Fruit fly (Drosophila melanogaster) whole organism, adult: ENCODE data around the gene CG31538.

ENCODE experiments used
- CG11617 ChIP-seq: fragments of 200-800 bp; sonication (Bioruptor generic); optimal IDR thresholded peaks from 2 replicates; lab custom pipeline; 2017; ENCODE audit warnings: mild to moderate bottlenecking, missing biosample characterization, missing genetic modification reagents, missing genetic modification characterization
- CG12768 ChIP-seq: fragments of 200-800 bp; sonication (Bioruptor generic); optimal IDR thresholded peaks from 2 replicates; lab custom pipeline; 2017; ENCODE audit warnings: missing biosample characterization, missing genetic modification characterization, mild to moderate bottlenecking, moderate library complexity, missing genetic modification reagents
- CG14711 ChIP-seq: fragments of 200-800 bp; sonication (Bioruptor generic); optimal IDR thresholded peaks from 2 replicates; lab custom pipeline; 2018; ENCODE audit warnings: missing biosample characterization, mild to moderate bottlenecking, missing genetic modification characterization, moderate library complexity
- CG1620 ChIP-seq: fragments of 200-800 bp; sonication (Bioruptor generic); optimal IDR thresholded peaks from 2 replicates; lab custom pipeline; 2016; ENCODE audit warnings: missing biosample characterization, missing genetic modification characterization
- CG33017 ChIP-seq: fragments of 200-800 bp; sonication (Bioruptor generic); optimal IDR thresholded peaks from 2 replicates; lab custom pipeline; 2018; ENCODE audit warnings: missing biosample characterization, mild to moderate bottlenecking, missing genetic modification characterization, moderate library complexity
- CG5204 ChIP-seq: fragments of 200-800 bp; sonication (Bioruptor generic); optimal IDR thresholded peaks from 2 replicates; lab custom pipeline; 2016; ENCODE audit warnings: missing biosample characterization, missing genetic modification characterization
- CG7045 ChIP-seq: fragments of 200-800 bp; sonication (Bioruptor generic); optimal IDR thresholded peaks from 2 replicates; lab custom pipeline; 2017; ENCODE audit warnings: missing biosample characterization, mild to moderate bottlenecking, missing genetic modification characterization
- CG7101 ChIP-seq: fragments of 200-800 bp; sonication (Bioruptor generic); optimal IDR thresholded peaks from 2 replicates; lab custom pipeline; 2018; ENCODE audit warnings: missing biosample characterization, mild to moderate bottlenecking, missing genetic modification characterization, moderate library complexity
- Clk ChIP-seq: fragments of 200-800 bp; sonication (Bioruptor generic); optimal IDR thresholded peaks from 2 replicates; lab custom pipeline; 2017; ENCODE audit warnings: missing biosample characterization, missing genetic modification characterization
- Crg-1 ChIP-seq: fragments of 200-800 bp; sonication (Bioruptor generic); optimal IDR thresholded peaks from 2 replicates; lab custom pipeline; 2016; ENCODE audit warnings: missing biosample characterization, missing genetic modification characterization
- Hr96 ChIP-seq: fragments of 200-800 bp; sonication (Bioruptor generic); optimal IDR thresholded peaks from 2 replicates; lab custom pipeline; 2016; ENCODE audit warnings: missing biosample characterization, missing genetic modification characterization
- Mnt ChIP-seq: fragments of 200-800 bp; sonication (Bioruptor generic); optimal IDR thresholded peaks from 2 replicates; lab custom pipeline; 2016; ENCODE audit warnings: missing biosample characterization, mild to moderate bottlenecking, missing genetic modification characterization
- bab1 ChIP-seq: fragments of 200-800 bp; sonication (Bioruptor generic); optimal IDR thresholded peaks from 3 replicates; lab custom pipeline; 2019; ENCODE audit warnings: missing biosample characterization, mild to moderate bottlenecking, missing genetic modification characterization, moderate library complexity
- cic ChIP-seq: fragments of 200-800 bp; sonication (Bioruptor generic); optimal IDR thresholded peaks from 2 replicates; lab custom pipeline; 2017; ENCODE audit warnings: missing biosample characterization, mild to moderate bottlenecking, missing genetic modification characterization, moderate library complexity
- cnc ChIP-seq, 2 experiments: fragments of >200 bp; optimal IDR thresholded peaks; 2 replicates each; lab custom pipeline; 2017
- kay ChIP-seq: fragments of 200-800 bp; sonication (Bioruptor generic); peaks from one replicate; lab custom pipeline; 2016; ENCODE audit warnings: missing biosample characterization, missing genetic modification characterization, borderline replicate concordance
- ovo ChIP-seq: fragments of 200-800 bp; sonication (Bioruptor generic); optimal IDR thresholded peaks from 2 replicates; lab custom pipeline; 2016; ENCODE audit warnings: missing biosample characterization, missing genetic modification characterization
- pad ChIP-seq: fragments of 200-800 bp; sonication (Bioruptor generic); optimal IDR thresholded peaks from 3 replicates; lab custom pipeline; 2017; ENCODE audit warnings: missing biosample characterization, missing genetic modification characterization, mild to moderate bottlenecking, moderate library complexity, missing genetic modification reagents
- tj ChIP-seq: fragments of 200-800 bp; sonication (Bioruptor generic); optimal IDR thresholded peaks from 3 replicates; lab custom pipeline; 2017; ENCODE audit warnings: missing biosample characterization, mild to moderate bottlenecking, missing genetic modification characterization, moderate library complexity
- toe ChIP-seq: fragments of 200-800 bp; sonication (Bioruptor generic); optimal IDR thresholded peaks from 2 replicates; lab custom pipeline; 2016; ENCODE audit warnings: missing biosample characterization, missing genetic modification characterization

CG31538 gene

dm6 chr3R:5282755-5283359, 5.2 kb upstream of the CG31538 start:
- TF ChIP-seq Mnt (GFP tag; lab: Kevin White, UChicago) (peak; percentile 8), CG7045 (GFP tag; lab: Kevin White, UChicago) (peak; percentile 19), Hr96 (peak; percentile 26), ovo (GFP tag; lab: Kevin White, UChicago) (no peak)

dm6 chr3R:5281094-5281493, 3.5 kb upstream of the CG31538 start:
- TF ChIP-seq CG7045 (GFP tag; lab: Kevin White, UChicago), result no peak
- TF ChIP-seq CG11617, result no peak
- TF ChIP-seq Mnt (GFP tag; lab: Kevin White, UChicago), result no peak
- TF ChIP-seq tj (GFP tag; lab: Kevin White, UChicago), result peak; percentile 91
- no peak for TF ChIP-seq CG33017

dm6 chr3R:5280380-5280779, 2.7 kb upstream of the CG31538 start:
- TF ChIP-seq Mnt (GFP tag; lab: Kevin White, UChicago), result no peak
- peak; percentile 42 for TF ChIP-seq cic (GFP tag; lab: Kevin White, UChicago)
- TF ChIP-seq Hr96, result no peak
- TF ChIP-seq toe (GFP tag; lab: Kevin White, UChicago), result no peak
- TF ChIP-seq ovo (GFP tag; lab: Kevin White, UChicago), result no peak
- TF ChIP-seq CG33017, result peak; percentile 50
- peak; percentile 28 for TF ChIP-seq kay (GFP tag; lab: Kevin White, UChicago)

dm6 chr3R:5279609-5280164, 2.1 kb upstream of the CG31538 start:
- TF ChIP-seq Mnt (GFP tag; lab: Kevin White, UChicago), result peak; percentile 15
- TF ChIP-seq tj (GFP tag; lab: Kevin White, UChicago), result peak; percentile 91
- no peak for TF ChIP-seq CG33017
- peak; percentile 15 for TF ChIP-seq cic (GFP tag; lab: Kevin White, UChicago)
- no peak for TF ChIP-seq CG7101
- TF ChIP-seq kay (GFP tag; lab: Kevin White, UChicago), result peak; percentile 7

- TF ChIP-seq CG12768, result peak; percentile 1
- no peak for TF ChIP-seq Crg-1 (GFP tag; lab: Kevin White, UChicago)
These were observed 992 bp upstream of the CG31538 start for dm6 chr3R:5278627-5279026.

dm6 chr3R:5270806-5271205, 6.8 kb downstream of the CG31538 start:
- peak; percentile 13 for TF ChIP-seq bab1 (GFP tag; lab: Kevin White, UChicago)
- peak; percentile 66 for TF ChIP-seq CG7101
- TF ChIP-seq cic (GFP tag; lab: Kevin White, UChicago), result peak; percentile 38
- peak; percentile 62 for TF ChIP-seq Crg-1 (GFP tag; lab: Kevin White, UChicago)
- peak; percentile 73 for TF ChIP-seq CG12768
- TF ChIP-seq ovo (GFP tag; lab: Kevin White, UChicago), result no peak
- TF ChIP-seq CG11617, result peak; percentile 29
- peak; percentile 43 for TF ChIP-seq tj (GFP tag; lab: Kevin White, UChicago)
- peak; percentile 37 for TF ChIP-seq Clk (GFP tag; lab: Kevin White, UChicago)
- TF ChIP-seq CG1620, result peak; percentile 67
- no peak for TF ChIP-seq toe (GFP tag; lab: Kevin White, UChicago)
- peak; percentile 32 for TF ChIP-seq CG7045 (GFP tag; lab: Kevin White, UChicago)
- TF ChIP-seq cnc (optimal IDR thresholded peaks at IDR 0.05; lab: Kevin White, UChicago), result no peak
- TF ChIP-seq CG33017, result peak; percentile 42
- TF ChIP-seq CG5204, result no peak
- peak; percentile 58 for TF ChIP-seq Mnt (GFP tag; lab: Kevin White, UChicago)
- peak; percentile 16 for TF ChIP-seq CG14711
- peak; percentile 67 for TF ChIP-seq pad
- no peak for TF ChIP-seq kay (GFP tag; lab: Kevin White, UChicago)
- TF ChIP-seq Hr96, result no peak

- TF ChIP-seq Clk (GFP tag; lab: Kevin White, UChicago), result no peak
- TF ChIP-seq cnc (optimal IDR thresholded peaks at IDR 0.05; lab: Kevin White, UChicago), result no peak
- peak; percentile 3 for TF ChIP-seq bab1 (GFP tag; lab: Kevin White, UChicago)
- TF ChIP-seq kay (GFP tag; lab: Kevin White, UChicago), result peak; percentile 87
These were observed 9.1 kb downstream of the CG31538 start for dm6 chr3R:5268495-5268894.

dm6 chr3R:5266282-5266681, 11.4 kb downstream of the CG31538 start:
- TF ChIP-seq cic (GFP tag; lab: Kevin White, UChicago) (no peak), Hr96 (no peak), Clk (GFP tag; lab: Kevin White, UChicago) (no peak), Crg-1 (GFP tag; lab: Kevin White, UChicago) (no peak), CG14711 (no peak), tj (GFP tag; lab: Kevin White, UChicago) (no peak), cnc (optimal IDR thresholded peaks at IDR 0.05; lab: Kevin White, UChicago) (no peak), kay (GFP tag; lab: Kevin White, UChicago) (no peak), ovo (GFP tag; lab: Kevin White, UChicago) (no peak), CG7101 (no peak), CG11617 (no peak), CG1620 (no peak), CG7045 (GFP tag; lab: Kevin White, UChicago) (no peak), pad (no peak)
